Worm (Caenorhabditis elegans): Measurements from ENCODE around the gene T22H9.1.

Gene T22H9.1

ce11 chrV:359466-359865, at the start of gene T22H9.1:
Gene T22H9.1 (plus strand): TSS chrV:359766.
- no peak for TF ChIP-seq dmd-8 (GFP tag; IDR thresholded peaks at IDR 0.05)
- TF ChIP-seq mxl-2 (GFP tag; conservative IDR thresholded peaks at IDR 0.05), result no peak
- TF ChIP-seq vab-7 (GFP tag; IDR thresholded peaks at IDR 0.05), result no peak
- no peak for TF ChIP-seq unc-62 (GFP tag; optimal IDR thresholded peaks at IDR 0.05 in 1 of 2)
- TF ChIP-seq unc-62 (tag; optimal IDR thresholded peaks at IDR 0.05), result no peak
- TF ChIP-seq fos-1 (tag; optimal IDR thresholded peaks at IDR 0.05), result no peak
- TF ChIP-seq F10B5.3 (tag; optimal IDR thresholded peaks at IDR 0.05), result no peak
- TF ChIP-seq nhr-11 (tag; optimal IDR thresholded peaks at IDR 0.05), result no peak

ce11 chrV:311485-312090, 48.0 kb upstream of the T22H9.1 start, which contains the start of gene phf-10:
Gene phf-10 (minus strand): TSS chrV:311565.
- TF ChIP-seq unc-130 (GFP tag; optimal IDR thresholded peaks at IDR 0.05), result no peak
- peak; percentile 42; the same call in 1 of the 2 replicates for TF ChIP-seq hmg-1.1 (GFP tag; IDR thresholded peaks at IDR 0.05)
- peak; percentile 14 for TF ChIP-seq nhr-6 (tag; optimal IDR thresholded peaks at IDR 0.05)
- peak; percentile 67 for TF ChIP-seq mes-2 (tag; optimal IDR thresholded peaks at IDR 0.05; ENCODE audit: poor library complexity, severe bottlenecking)
- peak; percentile 48 for TF ChIP-seq lin-38 (GFP tag; IDR thresholded peaks at IDR 0.05)
- peak; percentile 61 for TF ChIP-seq dpl-1 (GFP tag; optimal IDR thresholded peaks at IDR 0.05)

ce11 chrV:312421-312820, 47.1 kb upstream of the T22H9.1 start, which contains the start of gene nhr-15:
Gene nhr-15 (plus strand): TSS chrV:312721.
- TF ChIP-seq tra-1 (GFP tag; IDR thresholded peaks at IDR 0.05) (no peak), madf-5 (GFP tag; IDR thresholded peaks at IDR 0.05) (no peak), spr-3 (GFP tag; optimal IDR thresholded peaks at IDR 0.05) (no peak), F10B5.3 (tag; optimal IDR thresholded peaks at IDR 0.05) (no peak), nhr-237 (tag; optimal IDR thresholded peaks at IDR 0.05) (no peak), daf-16 (GFP tag; optimal IDR thresholded peaks at IDR 0.05) (no peak), daf-16 (tag; optimal IDR thresholded peaks at IDR 0.05) (no peak), lin-38 (GFP tag; IDR thresholded peaks at IDR 0.05) (no peak), ZK546.5 (tag; optimal IDR thresholded peaks at IDR 0.05) (no peak), lin-39 (tag; optimal IDR thresholded peaks at IDR 0.05) (no peak), cey-2 (tag; optimal IDR thresholded peaks at IDR 0.05; ENCODE audit: borderline replicate concordance, insufficient read depth) (no peak)

- TF ChIP-seq dmd-8 (GFP tag; IDR thresholded peaks at IDR 0.05) (peak; percentile 85), D1046.2 (GFP tag; IDR thresholded peaks at IDR 0.05) (0 out of 2 replicates have a peak, but pooled peaks have one; percentile 28), egl-43 (GFP tag; IDR thresholded peaks at IDR 0.05) (peak; percentile 61; the same call in 1 of the 2 replicates)
Measured at ce11 chrV:316919-317318, 42.6 kb upstream of the T22H9.1 start.

- TF ChIP-seq nhr-11 (tag; optimal IDR thresholded peaks at IDR 0.05) (peak; percentile 58), mxl-2 (GFP tag; conservative IDR thresholded peaks at IDR 0.05) (no peak), aha-1 (tag) (peak; percentile 78), fos-1 (tag; optimal IDR thresholded peaks at IDR 0.05) (no peak), ceh-32 (tag; optimal IDR thresholded peaks at IDR 0.05; ENCODE audit: poor library complexity) (no peak), zfp-3 (GFP tag; conservative IDR thresholded peaks at IDR 0.05) (no peak), Y48G9A.11 (GFP tag; IDR thresholded peaks at IDR 0.05) (no peak), unc-62 (GFP tag; optimal IDR thresholded peaks at IDR 0.05 in 1 of 2) (peak in 1 of 2 experiments; percentile 57), unc-62 (tag; optimal IDR thresholded peaks at IDR 0.05) (no peak), ctbp-1 (GFP tag; IDR thresholded peaks at IDR 0.05) (no peak)
Measured at ce11 chrV:320009-320408, 39.6 kb upstream of the T22H9.1 start.

- TF ChIP-seq ceh-20 (GFP tag; IDR thresholded peaks at IDR 0.05), result no peak
Measured at ce11 chrV:330625-331024, 28.9 kb upstream of the T22H9.1 start, which contains the start of gene abt-4. Gene abt-4 (minus strand): TSS chrV:330725.

Measured in whole organism, L4 larva.